Worm (Caenorhabditis elegans) whole organism, early embryonic: ENCODE data around the gene B0545.4.

Experiments used
- aly-1 ChIP-seq: sonication (generic microtip); optimal IDR thresholded peaks from 2 replicates; lab custom pipeline; 2016; ENCODE audit warnings: missing genetic modification characterization, missing compliant biosample characterization
- ama-1 ChIP-seq: fragments of 150-350 bp; optimal IDR thresholded peaks from 2 replicates; lab custom pipeline; 2014
- ceh-13 ChIP-seq: fragments of 200-800 bp; sonication (Bioruptor generic); optimal IDR thresholded peaks from 2 replicates; lab custom pipeline; 2018; ENCODE audit warnings: mild to moderate bottlenecking, missing genetic modification characterization, missing compliant biosample characterization
- ceh-36 ChIP-seq: sonication (generic microtip); optimal IDR thresholded peaks from 2 replicates; lab custom pipeline; 2016; ENCODE audit warnings: missing genetic modification characterization, inconsistent platforms, missing compliant biosample characterization
- hmg-4 ChIP-seq: fragments of 200-800 bp; sonication (Bioruptor generic); optimal IDR thresholded peaks from 2 replicates; lab custom pipeline; 2018; ENCODE audit warnings: mild to moderate bottlenecking, missing genetic modification characterization, missing compliant biosample characterization
- hnd-1 ChIP-seq: sonication (generic microtip); optimal IDR thresholded peaks from 2 replicates; lab custom pipeline; 2016; ENCODE audit warnings: missing genetic modification characterization, missing compliant biosample characterization
- pes-1 ChIP-seq: fragments of 200-800 bp; sonication (Bioruptor generic); IDR thresholded peaks from 2 replicates; pipeline ENCODE4 v1.3.6; 2022; ENCODE audit warnings: missing genetic modification reagents, missing genetic modification characterization, missing compliant biosample characterization
- tra-4 ChIP-seq: sonication (generic microtip); optimal IDR thresholded peaks from 2 replicates; lab custom pipeline; 2017; ENCODE audit warnings: missing genetic modification characterization, missing compliant biosample characterization

DNA sequence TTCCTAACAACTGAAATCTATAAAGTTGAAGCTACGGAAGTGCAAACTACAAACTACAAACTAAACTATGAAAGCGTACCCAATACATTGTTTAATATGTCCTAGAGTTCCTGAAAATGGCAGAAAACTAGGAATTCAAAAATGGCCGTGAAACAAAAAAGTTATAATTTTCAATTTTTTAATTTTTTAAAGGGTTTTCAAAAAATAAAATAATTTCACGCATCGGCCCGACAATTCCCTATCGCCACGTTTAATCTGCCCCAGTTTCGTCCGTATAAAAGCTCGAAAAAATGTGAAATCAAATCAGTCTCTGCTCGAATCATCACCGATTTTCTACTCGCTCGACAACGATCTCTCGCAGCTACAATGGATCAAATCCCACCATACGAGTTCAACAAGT, 49.5 kb upstream of the B0545.4 start, which contains the start of gene Y38C1AA.7:
- TF ChIP-seq ama-1 (lab: Kevin White, UChicago), result no peak
- TF ChIP-seq tra-4 (tag; lab: Kevin White, UChicago), result no peak
- TF ChIP-seq hmg-4, result no peak
- TF ChIP-seq pes-1, result no peak
- TF ChIP-seq ceh-36, result no peak
- TF ChIP-seq aly-1, result no peak
- TF ChIP-seq ceh-13 (GFP tag; lab: Kevin White, UChicago), result no peak
- no peak for TF ChIP-seq hnd-1
